Fruit fly (Drosophila melanogaster) whole organism, embryonic: Measurements from ENCODE around the gene CG3088.

ENCODE experiments used
- Bdp1 ChIP-seq: fragments of 200-800 bp; sonication (Bioruptor generic); optimal IDR thresholded peaks from 3 replicates; lab custom pipeline; 2016; ENCODE audit warnings: missing biosample characterization, missing genetic modification characterization
- CG10321 ChIP-seq: fragments of 200-800 bp; sonication (Bioruptor generic); IDR thresholded peaks from 2 replicates; pipeline ENCODE4 v1.3.6; 2022; ENCODE audit warnings: missing biosample characterization, missing genetic modification characterization
- CG10565 ChIP-seq: fragments of 200-800 bp; sonication (Bioruptor generic); optimal IDR thresholded peaks from 3 replicates; lab custom pipeline; 2016; ENCODE audit warnings: missing biosample characterization, mild to moderate bottlenecking, missing genetic modification characterization
- CG10959 ChIP-seq: fragments of 200-800 bp; sonication (Bioruptor generic); IDR thresholded peaks from 2 replicates; pipeline ENCODE4 v1.3.6; 2022; ENCODE audit warnings: missing biosample characterization, missing genetic modification characterization
- CG11247 ChIP-seq: fragments of 200-800 bp; sonication (Bioruptor generic); IDR thresholded peaks from 2 replicates; pipeline ENCODE4 v1.3.6; 2022; ENCODE audit warnings: missing biosample characterization, missing genetic modification characterization
- CG1233 ChIP-seq: fragments of 200-800 bp; sonication (Bioruptor generic); optimal IDR thresholded peaks from 4 replicates; lab custom pipeline; 2018; ENCODE audit warnings: missing biosample characterization, mild to moderate bottlenecking, missing genetic modification characterization
- CG13287 ChIP-seq: fragments of 200-800 bp; sonication (Bioruptor generic); IDR thresholded peaks from 2 replicates; pipeline ENCODE4 v1.3.6; 2022; ENCODE audit warnings: missing biosample characterization, missing genetic modification characterization; ENCODE audit not compliant: partially characterized antibody
- CG14667 ChIP-seq: fragments of 200-800 bp; sonication (Bioruptor generic); IDR thresholded peaks from 2 replicates; pipeline ENCODE4 v1.3.6; 2022; ENCODE audit warnings: missing biosample characterization, missing genetic modification characterization
- CG1603 ChIP-seq: fragments of 200-800 bp; sonication (Bioruptor generic); optimal IDR thresholded peaks from 2 replicates; lab custom pipeline; 2019; ENCODE audit warnings: missing biosample characterization, mild to moderate bottlenecking, missing genetic modification characterization, moderate library complexity
- CG18476 ChIP-seq: fragments of 200-800 bp; sonication (Bioruptor generic); optimal IDR thresholded peaks from 2 replicates; lab custom pipeline; 2016; ENCODE audit warnings: missing biosample characterization, mild to moderate bottlenecking, missing genetic modification characterization
- CG2202 ChIP-seq: fragments of 200-800 bp; sonication (Bioruptor generic); optimal IDR thresholded peaks from 2 replicates; lab custom pipeline; 2018; ENCODE audit warnings: missing biosample characterization, mild to moderate bottlenecking, missing genetic modification characterization
- CG30431 ChIP-seq: fragments of 200-800 bp; sonication (Bioruptor generic); optimal IDR thresholded peaks from 2 replicates; lab custom pipeline; 2017; ENCODE audit warnings: missing biosample characterization, missing genetic modification characterization
- CG33557 ChIP-seq: fragments of 200-800 bp; sonication (Bioruptor generic); optimal IDR thresholded peaks from 2 replicates; lab custom pipeline; 2019; ENCODE audit warnings: missing biosample characterization, mild to moderate bottlenecking, missing genetic modification characterization, moderate library complexity
- CG4617 ChIP-seq: fragments of 200-800 bp; sonication (Bioruptor generic); optimal IDR thresholded peaks from 3 replicates; lab custom pipeline; 2016; ENCODE audit warnings: missing biosample characterization, missing genetic modification characterization, borderline replicate concordance
- CG6254 ChIP-seq: fragments of 200-800 bp; sonication (Bioruptor generic); optimal IDR thresholded peaks from 3 replicates; lab custom pipeline; 2017; ENCODE audit warnings: mild to moderate bottlenecking, missing biosample characterization, missing genetic modification reagents, missing genetic modification characterization
- CG6791 ChIP-seq: fragments of 200-800 bp; sonication (Bioruptor generic); IDR thresholded peaks from 3 replicates; pipeline ENCODE4 v1.3.6; 2022; ENCODE audit warnings: missing biosample characterization, missing genetic modification characterization; ENCODE audit not compliant: partially characterized antibody
- CG7963 ChIP-seq: fragments of 200-800 bp; sonication (Bioruptor generic); IDR thresholded peaks from 3 replicates; pipeline ENCODE4 v1.3.6; 2022; ENCODE audit warnings: missing biosample characterization, missing genetic modification characterization; ENCODE audit not compliant: partially characterized antibody
- CkIIα-i1 ChIP-seq: fragments of 200-800 bp; sonication (Bioruptor generic); IDR thresholded peaks from 2 replicates; pipeline ENCODE4 v1.3.6; 2022; ENCODE audit warnings: missing biosample characterization, missing genetic modification characterization
- CoRest ChIP-seq: fragments of 200-800 bp; sonication (Bioruptor generic); optimal IDR thresholded peaks from 3 replicates; lab custom pipeline; 2018; ENCODE audit warnings: missing biosample characterization, mild to moderate bottlenecking, missing genetic modification characterization, moderate library complexity
- Dip2 ChIP-seq: fragments of 200-800 bp; sonication (Bioruptor generic); IDR thresholded peaks from 2 replicates; pipeline ENCODE4 v1.3.6; 2022; ENCODE audit warnings: missing biosample characterization, missing genetic modification characterization
- Dp ChIP-seq: fragments of 200-800 bp; sonication (Bioruptor generic); optimal IDR thresholded peaks from 2 replicates; lab custom pipeline; 2018; ENCODE audit warnings: missing biosample characterization, mild to moderate bottlenecking, missing genetic modification characterization, moderate library complexity
- E2f2 ChIP-seq: fragments of 200-800 bp; sonication (Bioruptor generic); IDR thresholded peaks from 2 replicates; pipeline ENCODE4 v1.3.6; 2022; ENCODE audit warnings: missing biosample characterization, missing genetic modification characterization
- HLH4C ChIP-seq: fragments of 200-800 bp; sonication (Bioruptor generic); IDR thresholded peaks from 3 replicates; pipeline ENCODE4 v1.3.6; 2022; ENCODE audit warnings: missing biosample characterization, missing genetic modification characterization; ENCODE audit not compliant: partially characterized antibody
- Myb ChIP-seq: fragments of 200-800 bp; sonication (Bioruptor generic); optimal IDR thresholded peaks from 2 replicates; lab custom pipeline; 2016; ENCODE audit warnings: missing biosample characterization, missing genetic modification characterization
- Optix ChIP-seq: fragments of 200-800 bp; sonication (Bioruptor generic); IDR thresholded peaks from 3 replicates; pipeline ENCODE4 v1.3.6; 2022; ENCODE audit warnings: missing biosample characterization, missing genetic modification characterization
- Ravus ChIP-seq: fragments of 200-800 bp; sonication (Bioruptor generic); IDR thresholded peaks from 2 replicates; pipeline ENCODE4 v1.3.6; 2022; ENCODE audit warnings: missing biosample characterization, missing genetic modification characterization
- TFAM ChIP-seq: fragments of 200-800 bp; sonication (Bioruptor generic); optimal IDR thresholded peaks from 2 replicates; lab custom pipeline; 2017; ENCODE audit warnings: missing biosample characterization, missing genetic modification characterization, inconsistent platforms
- Vsx1 ChIP-seq: fragments of 200-800 bp; sonication (Bioruptor generic); optimal IDR thresholded peaks from 2 replicates; lab custom pipeline; 2017; ENCODE audit warnings: missing biosample characterization, mild to moderate bottlenecking, missing genetic modification characterization, missing genetic modification reagents
- ac ChIP-seq: fragments of 200-800 bp; sonication (Bioruptor generic); optimal IDR thresholded peaks from 3 replicates; lab custom pipeline; 2017; ENCODE audit warnings: missing biosample characterization, mild to moderate bottlenecking, missing genetic modification characterization
- bcd ChIP-seq: fragments of 200-800 bp; sonication (Bioruptor generic); optimal IDR thresholded peaks from 2 replicates; lab custom pipeline; 2017; ENCODE audit warnings: missing biosample characterization, mild to moderate bottlenecking, missing genetic modification characterization
- bsh ChIP-seq, 2 experiments: fragments of 200-800 bp; sonication (Bioruptor generic); optimal IDR thresholded peaks; 2 replicates each; lab custom pipeline; 2017 to 2018; ENCODE audit warnings: mild to moderate bottlenecking in 2 of 2, missing biosample characterization in 2 of 2, missing genetic modification characterization in 2 of 2, moderate library complexity in 1 of 2
- croc ChIP-seq: fragments of 200-800 bp; sonication (Bioruptor generic); conservative IDR thresholded peaks from 3 replicates; pipeline ENCODE4 v1.3.6; 2022; ENCODE audit warnings: missing biosample characterization, missing genetic modification characterization
- ems ChIP-seq: fragments of 200-800 bp; sonication (Bioruptor generic); optimal IDR thresholded peaks from 3 replicates; lab custom pipeline; 2016; ENCODE audit warnings: missing biosample characterization, missing genetic modification characterization
- ftz-f1 ChIP-seq: fragments of 200-800 bp; sonication (Bioruptor generic); optimal IDR thresholded peaks from 2 replicates; lab custom pipeline; 2016; ENCODE audit warnings: missing biosample characterization, missing genetic modification characterization
- lbe ChIP-seq: fragments of 200-800 bp; sonication (Bioruptor generic); optimal IDR thresholded peaks from 2 replicates; lab custom pipeline; 2016; ENCODE audit warnings: missing biosample characterization, mild to moderate bottlenecking, missing genetic modification characterization
- nau ChIP-seq: fragments of 200-800 bp; sonication (Bioruptor generic); optimal IDR thresholded peaks from 3 replicates; lab custom pipeline; 2017; ENCODE audit warnings: missing biosample characterization, mild to moderate bottlenecking, missing genetic modification characterization, missing genetic modification reagents
- nerfin-2 ChIP-seq: fragments of 200-800 bp; sonication (Bioruptor generic); IDR thresholded peaks from 2 replicates; pipeline ENCODE4 v1.3.6; 2022; ENCODE audit warnings: missing biosample characterization, missing genetic modification characterization; ENCODE audit not compliant: partially characterized antibody
- org-1 ChIP-seq: fragments of 200-800 bp; sonication (Bioruptor generic); optimal IDR thresholded peaks from 2 replicates; lab custom pipeline; 2017; ENCODE audit warnings: missing biosample characterization, missing genetic modification characterization
- pan ChIP-seq, 4 experiments: fragments of >200 bp in 3 of 4; fragments of 200-800 bp in 1 of 4; sonication (Bioruptor generic) in 1 of 4; optimal IDR thresholded peaks in 3 of 4; IDR thresholded peaks in 1 of 4; 2 replicates each; pipeline versions ENCODE4 v1.3.6 to Lab custom; 2017 to 2022; ENCODE audit warnings: missing biosample characterization in 2 of 4, missing genetic modification characterization in 2 of 4, mixed read lengths in 1 of 4
- pfk ChIP-seq: fragments of 200-800 bp; sonication (Bioruptor generic); optimal IDR thresholded peaks from 2 replicates; lab custom pipeline; 2018; ENCODE audit warnings: missing biosample characterization, mild to moderate bottlenecking, missing genetic modification characterization, moderate library complexity
- seq ChIP-seq: fragments of 200-800 bp; sonication (Bioruptor generic); IDR thresholded peaks from 2 replicates; pipeline ENCODE4 v1.3.6; 2022; ENCODE audit warnings: missing biosample characterization, missing genetic modification characterization
- sob ChIP-seq: fragments of 200-800 bp; sonication (Bioruptor generic); IDR thresholded peaks from 2 replicates; pipeline ENCODE4 v1.3.6; 2022; ENCODE audit warnings: missing biosample characterization, missing genetic modification characterization
- tap ChIP-seq: fragments of 200-800 bp; optimal IDR thresholded peaks from 3 replicates; lab custom pipeline; 2019; ENCODE audit warnings: missing biosample characterization, mild to moderate bottlenecking, missing genetic modification characterization, moderate library complexity
- trh ChIP-seq: fragments of 200-800 bp; sonication (Bioruptor generic); optimal IDR thresholded peaks from 2 replicates; lab custom pipeline; 2016; ENCODE audit warnings: missing biosample characterization, missing genetic modification characterization
- tup ChIP-seq: fragments of 200-800 bp; sonication (Bioruptor generic); optimal IDR thresholded peaks from 2 replicates; lab custom pipeline; 2016; ENCODE audit warnings: missing biosample characterization, mild to moderate bottlenecking, missing genetic modification characterization, moderate library complexity
- tx ChIP-seq: fragments of 200-800 bp; sonication (Bioruptor generic); optimal IDR thresholded peaks from 2 replicates; lab custom pipeline; 2016; ENCODE audit warnings: missing biosample characterization, missing genetic modification characterization
- unpg ChIP-seq: fragments of 200-800 bp; sonication (Bioruptor generic); optimal IDR thresholded peaks from 3 replicates; lab custom pipeline; 2018; ENCODE audit warnings: missing biosample characterization, mild to moderate bottlenecking, missing genetic modification characterization, moderate library complexity
- vnd ChIP-seq: fragments of 200-800 bp; sonication (Bioruptor generic); IDR thresholded peaks from 3 replicates; pipeline ENCODE4 v1.3.6; 2022; ENCODE audit warnings: missing biosample characterization, missing genetic modification characterization; ENCODE audit not compliant: partially characterized antibody
- wdn ChIP-seq: fragments of 200-800 bp; sonication (Bioruptor generic); IDR thresholded peaks from 2 replicates; pipeline ENCODE4 v1.3.6; 2022; ENCODE audit warnings: missing biosample characterization, missing genetic modification characterization

CG3088 gene

dm6 chr3L:9613960-9614588 is 12.9 kb upstream of the CG3088 start (continued):
- TF ChIP-seq TFAM (GFP tag; lab: Kevin White, UChicago) (no peak), wdn (GFP tag; lab: Robert Waterston, UW) (no peak), Ravus (GFP tag; lab: Robert Waterston, UW) (no peak), CG10959 (GFP tag; lab: Robert Waterston, UW) (no peak), nau (GFP tag; lab: Kevin White, UChicago) (no peak), CG4617 (GFP tag; lab: Kevin White, UChicago) (no peak), croc (GFP tag; lab: Robert Waterston, UW) (0 out of 3 replicates have a peak, but pooled peaks have one; percentile 12), CG13287 (GFP tag; lab: Robert Waterston, UW) (no peak), CoRest (tag; lab: Kevin White, UChicago) (peak; percentile 40), seq (GFP tag; lab: Robert Waterston, UW) (no peak), ems (GFP tag; lab: Kevin White, UChicago) (no peak), vnd (GFP tag; lab: Robert Waterston, UW) (no peak), lbe (GFP tag; lab: Kevin White, UChicago) (no peak), E2f2 (GFP tag; lab: Robert Waterston, UW) (peak; percentile 99), Myb (GFP tag; lab: Kevin White, UChicago) (peak; percentile 63), Vsx1 (GFP tag; lab: Kevin White, UChicago) (peak; percentile 42), CG2202 (no peak), nerfin-2 (GFP tag; lab: Robert Waterston, UW) (no peak), HLH4C (GFP tag; lab: Robert Waterston, UW) (no peak), Optix (no peak), bsh (GFP tag; optimal IDR thresholded peaks at IDR 0.05; lab: Kevin White, UChicago) (no peak), CG6254 (no peak), pfk (GFP tag; lab: Kevin White, UChicago) (no peak), CG30431 (GFP tag; lab: Kevin White, UChicago) (no peak), Dp (GFP tag; lab: Kevin White, UChicago) (peak; percentile 90), CG11247 (GFP tag; lab: Robert Waterston, UW) (no peak), tx (GFP tag; lab: Kevin White, UChicago) (no peak), CG10565 (GFP tag; lab: Kevin White, UChicago) (no peak), tup (no peak), pan (optimal IDR thresholded peaks at IDR 0.05; lab: Kevin White, UChicago) (no peak), pan (GFP tag; optimal IDR thresholded peaks at IDR 0.05 in 1 of 2, IDR thresholded peaks at IDR 0.05 in 1 of 2) (no peak), CG10321 (GFP tag; lab: Robert Waterston, UW) (no peak), trh (GFP tag; lab: Kevin White, UChicago) (no peak), CG33557 (no peak), tap (no peak), unpg (GFP tag; lab: Kevin White, UChicago) (no peak), Dip2 (GFP tag; lab: Robert Waterston, UW) (no peak), org-1 (no peak), CG1603 (no peak), bcd (GFP tag; lab: Kevin White, UChicago) (peak; percentile 52), CG7963 (no peak), ftz-f1 (peak; percentile 51), CG1233 (GFP tag; lab: Kevin White, UChicago) (no peak), Bdp1 (GFP tag; lab: Kevin White, UChicago) (no peak), CG6791 (GFP tag; lab: Robert Waterston, UW) (no peak; the same call in 2 of the 3 replicates), CG14667 (GFP tag; lab: Robert Waterston, UW) (no peak), sob (GFP tag; lab: Robert Waterston, UW) (peak; percentile 79), CkIIα-i1 (no peak), ac (GFP tag; lab: Kevin White, UChicago) (no peak), CG18476 (GFP tag; lab: Kevin White, UChicago) (peak; percentile 37)
